Worm (Caenorhabditis elegans) whole organism, L2 larva: ENCODE measurements around the gene fbxa-172.

Experiments used
- C34F6.9 ChIP-seq: fragments of 150-350 bp; optimal IDR thresholded peaks from 2 replicates; lab custom pipeline; 2014; ENCODE audit warnings: missing biosample characterization, missing genetic modification characterization
- F13H6.1 ChIP-seq: sonication (generic microtip); optimal IDR thresholded peaks from 2 replicates; lab custom pipeline; 2016; ENCODE audit warnings: missing genetic modification characterization, missing compliant biosample characterization
- R02D3.7 ChIP-seq: fragments of 150-350 bp; optimal IDR thresholded peaks from 2 replicates; lab custom pipeline; 2014; ENCODE audit warnings: missing biosample characterization, missing genetic modification characterization
- Y55F3AM.14 ChIP-seq: fragments of 200-800 bp; sonication (Bioruptor generic); optimal IDR thresholded peaks from 2 replicates; lab custom pipeline; 2018; ENCODE audit warnings: mild to moderate bottlenecking, missing genetic modification characterization, missing compliant biosample characterization
- ZK546.5 ChIP-seq: sonication (generic microtip); optimal IDR thresholded peaks from 2 replicates; lab custom pipeline; 2017; ENCODE audit warnings: missing biosample characterization, missing genetic modification characterization
- ama-1 ChIP-seq: fragments of 150-350 bp; optimal IDR thresholded peaks from 2 replicates; lab custom pipeline; 2018; ENCODE audit warnings: inconsistent platforms
- ceh-16 ChIP-seq: fragments of 150-350 bp; optimal IDR thresholded peaks from 2 replicates; lab custom pipeline; 2014; ENCODE audit warnings: missing biosample characterization, missing genetic modification characterization
- ceh-82 ChIP-seq: fragments of 150-350 bp; optimal IDR thresholded peaks from 2 replicates; lab custom pipeline; 2014; ENCODE audit warnings: missing biosample characterization, missing genetic modification characterization
- crh-2 ChIP-seq: sonication (generic microtip); optimal IDR thresholded peaks from 2 replicates; lab custom pipeline; 2017; ENCODE audit warnings: missing biosample characterization, missing genetic modification characterization
- dmd-4 ChIP-seq: sonication (generic microtip); optimal IDR thresholded peaks from 2 replicates; lab custom pipeline; 2017; ENCODE audit warnings: missing biosample characterization, missing genetic modification characterization
- egl-27 ChIP-seq: sonication (generic microtip); optimal IDR thresholded peaks from 3 replicates; lab custom pipeline; 2017; ENCODE audit warnings: missing biosample characterization, missing genetic modification reagents, missing genetic modification characterization
- elt-3 ChIP-seq: sonication (generic microtip); optimal IDR thresholded peaks from 2 replicates; lab custom pipeline; 2017; ENCODE audit warnings: missing biosample characterization, missing genetic modification characterization
- fos-1 ChIP-seq: fragments of 150-350 bp; optimal IDR thresholded peaks from 2 replicates; lab custom pipeline; 2014; ENCODE audit warnings: missing biosample characterization, missing genetic modification characterization
- lin-11 ChIP-seq: fragments of 150-350 bp; sonication (generic microtip); optimal IDR thresholded peaks from 2 replicates; lab custom pipeline; 2014; ENCODE audit warnings: missing biosample characterization, missing genetic modification characterization, inconsistent platforms, mixed read lengths
- lsy-2 ChIP-seq, 2 experiments: fragments of 150-350 bp in 1 of 2; sonication (generic microtip) in 1 of 2; optimal IDR thresholded peaks; 2 replicates each; lab custom pipeline; 2014 to 2017; ENCODE audit warnings: missing biosample characterization in 2 of 2, missing genetic modification characterization in 2 of 2
- mbf-1 ChIP-seq: sonication (generic microtip); optimal IDR thresholded peaks from 2 replicates; lab custom pipeline; 2017; ENCODE audit warnings: missing biosample characterization, missing genetic modification characterization
- mdl-1 ChIP-seq, 2 experiments: fragments of 150-350 bp in 1 of 2; sonication (generic microtip) in 1 of 2; optimal IDR thresholded peaks; 2 replicates each; lab custom pipeline; 2017; ENCODE audit warnings: missing biosample characterization in 2 of 2, missing genetic modification characterization in 2 of 2
- nhr-10 ChIP-seq: sonication (generic microtip); optimal IDR thresholded peaks from 2 replicates; lab custom pipeline; 2017; ENCODE audit warnings: missing biosample characterization, missing genetic modification characterization
- nhr-11 ChIP-seq: fragments of 150-350 bp; optimal IDR thresholded peaks from 2 replicates; lab custom pipeline; 2014; ENCODE audit warnings: missing biosample characterization, missing genetic modification characterization
- nhr-12 ChIP-seq: fragments of 150-350 bp; optimal IDR thresholded peaks from 2 replicates; lab custom pipeline; 2014; ENCODE audit warnings: missing biosample characterization, missing genetic modification characterization
- nhr-129 ChIP-seq: fragments of 150-350 bp; optimal IDR thresholded peaks from 2 replicates; lab custom pipeline; 2014; ENCODE audit warnings: missing biosample characterization, missing genetic modification characterization
- nhr-23 ChIP-seq: fragments of 150-350 bp; optimal IDR thresholded peaks from 2 replicates; lab custom pipeline; 2014; ENCODE audit warnings: missing biosample characterization, missing genetic modification reagents, missing genetic modification characterization
- nhr-25 ChIP-seq: fragments of 150-350 bp; sonication (generic microtip); optimal IDR thresholded peaks from 3 replicates; lab custom pipeline; 2014; ENCODE audit warnings: missing biosample characterization, missing genetic modification characterization
- sem-4 ChIP-seq: fragments of 150-350 bp; optimal IDR thresholded peaks from 2 replicates; lab custom pipeline; 2014; ENCODE audit warnings: missing biosample characterization, missing genetic modification reagents, missing genetic modification characterization
- skn-1 ChIP-seq: sonication (generic microtip); optimal IDR thresholded peaks from 2 replicates; lab custom pipeline; 2017; ENCODE audit warnings: missing biosample characterization, missing genetic modification characterization
- sma-3 ChIP-seq: sonication (generic microtip); optimal IDR thresholded peaks from 2 replicates; lab custom pipeline; 2016; ENCODE audit warnings: missing genetic modification reagents, missing genetic modification characterization, missing compliant biosample characterization
- sma-9 ChIP-seq, 2 experiments: fragments of 150-350 bp in 1 of 2; sonication (generic microtip) in 1 of 2; optimal IDR thresholded peaks; 2 replicates each; lab custom pipeline; 2014 to 2016; ENCODE audit warnings: missing genetic modification characterization in 2 of 2, mild to moderate bottlenecking in 1 of 2, missing biosample characterization in 1 of 2, missing compliant biosample characterization in 1 of 2, missing genetic modification reagents in 1 of 2, moderate library complexity in 1 of 2
- unc-39 ChIP-seq: fragments of 150-350 bp; optimal IDR thresholded peaks from 2 replicates; lab custom pipeline; 2014; ENCODE audit warnings: missing biosample characterization, missing genetic modification characterization
- unc-55 ChIP-seq: fragments of 150-350 bp; sonication (generic microtip); optimal IDR thresholded peaks from 3 replicates; lab custom pipeline; 2014; ENCODE audit warnings: missing biosample characterization, missing genetic modification reagents, missing genetic modification characterization
- unc-62 ChIP-seq: fragments of 150-350 bp; optimal IDR thresholded peaks from 2 replicates; lab custom pipeline; 2014; ENCODE audit warnings: missing biosample characterization, missing genetic modification reagents, missing genetic modification characterization
- zag-1 ChIP-seq: fragments of 150-350 bp; optimal IDR thresholded peaks from 2 replicates; lab custom pipeline; 2014; ENCODE audit warnings: missing biosample characterization, missing genetic modification characterization
- ztf-1 ChIP-seq: fragments of 200-800 bp; sonication (Bioruptor generic); conservative IDR thresholded peaks from 2 replicates; pipeline ENCODE4 v1.3.6; 2022; ENCODE audit warnings: missing genetic modification characterization, missing compliant biosample characterization
- ztf-4 ChIP-seq: fragments of 150-350 bp; optimal IDR thresholded peaks from 2 replicates; lab custom pipeline; 2014; ENCODE audit warnings: missing biosample characterization, missing genetic modification characterization

fbxa-172 gene

ce11 chrV:17546931-17547330, 12.1 kb upstream of the fbxa-172 start:
- TF ChIP-seq fos-1 (tag; lab: Kevin White, UChicago) (peak; percentile 1), elt-3 (tag; lab: Kevin White, UChicago) (no peak)
- TF ChIP-seq, all 48 proteins: peak for 1

- TF ChIP-seq skn-1 (tag; lab: Kevin White, UChicago): no peak
- no peak for TF ChIP-seq lin-11
- TF ChIP-seq fos-1 (tag; lab: Kevin White, UChicago): no peak
- TF ChIP-seq ceh-16 (tag; lab: Kevin White, UChicago): no peak
- no peak for TF ChIP-seq lsy-2 (tag; optimal IDR thresholded peaks at IDR 0.05; lab: Kevin White, UChicago)
- no peak for TF ChIP-seq crh-2 (tag; lab: Kevin White, UChicago)
- no peak for TF ChIP-seq zag-1 (tag; lab: Kevin White, UChicago)
- TF ChIP-seq unc-39 (tag; lab: Kevin White, UChicago): no peak
- no peak for TF ChIP-seq Y55F3AM.14 (GFP tag; lab: Kevin White, UChicago)
- TF ChIP-seq mdl-1 (tag; optimal IDR thresholded peaks at IDR 0.05; lab: Kevin White, UChicago): no peak
- TF ChIP-seq ZK546.5: no peak
- TF ChIP-seq nhr-11 (tag; lab: Kevin White, UChicago): no peak
- TF ChIP-seq sem-4 (tag; lab: Kevin White, UChicago): no peak
Measured at ce11 chrV:17548635-17549034, 10.4 kb upstream of the fbxa-172 start.

- TF ChIP-seq sma-9 (GFP tag; optimal IDR thresholded peaks at IDR 0.05; lab: Kevin White, UChicago) (no peak), sma-9 (tag; optimal IDR thresholded peaks at IDR 0.05; lab: Kevin White, UChicago) (no peak), R02D3.7 (tag; lab: Kevin White, UChicago) (no peak), F13H6.1 (no peak), ceh-16 (tag; lab: Kevin White, UChicago) (no peak), nhr-23 (tag; lab: Kevin White, UChicago) (no peak), fos-1 (tag; lab: Kevin White, UChicago) (peak; percentile 41), nhr-25 (tag; lab: Kevin White, UChicago) (no peak), ztf-1 (GFP tag; lab: Robert Waterston, UW) (no peak), ZK546.5 (no peak)
Measured at ce11 chrV:17549362-17549761, 9.7 kb upstream of the fbxa-172 start, which contains the start of gene fbxa-176. TSS of gene fbxa-176 (plus strand) at chrV:17549675.

ce11 chrV:17551396-17551795, 7.7 kb upstream of the fbxa-172 start:
- no peak for TF ChIP-seq nhr-12
- TF ChIP-seq ama-1 (lab: Kevin White, UChicago): no peak
- TF ChIP-seq ztf-4 (tag; lab: Kevin White, UChicago): no peak
- no peak for TF ChIP-seq mdl-1 (tag; optimal IDR thresholded peaks at IDR 0.05; lab: Kevin White, UChicago)
- no peak for TF ChIP-seq lin-11
- no peak for TF ChIP-seq sem-4 (tag; lab: Kevin White, UChicago)
- no peak for TF ChIP-seq unc-55 (GFP tag; lab: Kevin White, UChicago)

ce11 chrV:17552759-17553158, 6.3 kb upstream of the fbxa-172 start, which contains the start of gene C38D9.8:
TSS of gene C38D9.8 (minus strand) at chrV:17552859.
- TF ChIP-seq fos-1 (tag; lab: Kevin White, UChicago) (no peak), sma-9 (GFP tag; optimal IDR thresholded peaks at IDR 0.05; lab: Kevin White, UChicago) (no peak), sma-9 (tag; optimal IDR thresholded peaks at IDR 0.05; lab: Kevin White, UChicago) (no peak), unc-55 (GFP tag; lab: Kevin White, UChicago) (no peak), zag-1 (tag; lab: Kevin White, UChicago) (no peak), nhr-129 (tag; lab: Kevin White, UChicago) (no peak), lsy-2 (tag; optimal IDR thresholded peaks at IDR 0.05; lab: Kevin White, UChicago) (no peak), mdl-1 (tag; optimal IDR thresholded peaks at IDR 0.05; lab: Kevin White, UChicago) (no peak), mbf-1 (no peak), F13H6.1 (no peak), ceh-82 (tag; lab: Kevin White, UChicago) (no peak), R02D3.7 (tag; lab: Kevin White, UChicago) (no peak), dmd-4 (tag; lab: Kevin White, UChicago) (no peak), C34F6.9 (no peak), sem-4 (tag; lab: Kevin White, UChicago) (no peak), nhr-10 (no peak), sma-3 (GFP tag; lab: Kevin White, UChicago) (no peak)

- no peak for TF ChIP-seq C34F6.9
- no peak for TF ChIP-seq egl-27
- TF ChIP-seq unc-62: no peak
- TF ChIP-seq unc-39 (tag; lab: Kevin White, UChicago): no peak
Measured at ce11 chrV:17558377-17558776, 669 bp upstream of the fbxa-172 start, which contains the start of gene fbxa-174. TSS of gene fbxa-174 (minus strand) at chrV:17558477.
